Fruit fly (Drosophila melanogaster) whole organism, embryonic: ENCODE measurements around the gene CG17562.

ENCODE experiments used
- Atf-2 ChIP-seq: fragments of 200-800 bp; sonication (Bioruptor generic); optimal IDR thresholded peaks from 2 replicates; lab custom pipeline; 2016; ENCODE audit warnings: missing biosample characterization, missing genetic modification characterization
- Bgb ChIP-seq: fragments of 200-800 bp; sonication (Bioruptor generic); IDR thresholded peaks from 2 replicates; pipeline ENCODE4 v1.3.6; 2022; ENCODE audit warnings: missing biosample characterization, missing genetic modification characterization; ENCODE audit not compliant: partially characterized antibody
- CG10147 ChIP-seq: fragments of 200-800 bp; sonication (Bioruptor generic); optimal IDR thresholded peaks from 2 replicates; lab custom pipeline; 2019; ENCODE audit warnings: missing biosample characterization, mild to moderate bottlenecking, missing genetic modification characterization, moderate library complexity
- CG10267 ChIP-seq: fragments of 200-800 bp; sonication (Bioruptor generic); optimal IDR thresholded peaks from 2 replicates; lab custom pipeline; 2018; ENCODE audit warnings: missing biosample characterization, mild to moderate bottlenecking, missing genetic modification characterization, moderate library complexity
- CG11695 ChIP-seq: fragments of 200-800 bp; sonication (Bioruptor generic); IDR thresholded peaks from 3 replicates; pipeline ENCODE4 v1.3.6; 2022; ENCODE audit warnings: missing biosample characterization, missing genetic modification characterization
- CG1233 ChIP-seq: fragments of 200-800 bp; sonication (Bioruptor generic); optimal IDR thresholded peaks from 4 replicates; lab custom pipeline; 2018; ENCODE audit warnings: missing biosample characterization, mild to moderate bottlenecking, missing genetic modification characterization
- CG12659 ChIP-seq: fragments of 200-800 bp; sonication (Bioruptor generic); optimal IDR thresholded peaks from 3 replicates; lab custom pipeline; 2017; ENCODE audit warnings: mild to moderate bottlenecking, missing biosample characterization, missing genetic modification reagents, missing genetic modification characterization
- CG13775 ChIP-seq: fragments of 200-800 bp; sonication (Bioruptor generic); optimal IDR thresholded peaks from 3 replicates; lab custom pipeline; 2017; ENCODE audit warnings: missing biosample characterization, mild to moderate bottlenecking, missing genetic modification characterization
- CG14860 ChIP-seq: fragments of 200-800 bp; sonication (Bioruptor generic); IDR thresholded peaks from 3 replicates; pipeline ENCODE4 v1.3.6; 2022; ENCODE audit warnings: missing biosample characterization, missing genetic modification characterization; ENCODE audit not compliant: partially characterized antibody
- CG15011 ChIP-seq: fragments of 200-800 bp; sonication (Bioruptor generic); optimal IDR thresholded peaks from 3 replicates; lab custom pipeline; 2018; ENCODE audit warnings: missing biosample characterization, mild to moderate bottlenecking, missing genetic modification characterization
- CG1603 ChIP-seq: fragments of 200-800 bp; sonication (Bioruptor generic); optimal IDR thresholded peaks from 2 replicates; lab custom pipeline; 2019; ENCODE audit warnings: missing biosample characterization, mild to moderate bottlenecking, missing genetic modification characterization, moderate library complexity
- CG17186 ChIP-seq: fragments of 200-800 bp; sonication (Bioruptor generic); optimal IDR thresholded peaks from 3 replicates; lab custom pipeline; 2017; ENCODE audit warnings: missing biosample characterization, missing genetic modification reagents, missing genetic modification characterization
- CG2712 ChIP-seq: fragments of 200-800 bp; optimal IDR thresholded peaks from 3 replicates; lab custom pipeline; 2019; ENCODE audit warnings: missing biosample characterization, mild to moderate bottlenecking, missing genetic modification characterization, moderate library complexity
- CG34224 ChIP-seq: fragments of 200-800 bp; sonication (Bioruptor generic); IDR thresholded peaks from 3 replicates; pipeline ENCODE4 v1.3.6; 2022; ENCODE audit warnings: missing biosample characterization, missing genetic modification characterization; ENCODE audit not compliant: partially characterized antibody
- CG4328 ChIP-seq: fragments of 200-800 bp; sonication (Bioruptor generic); optimal IDR thresholded peaks from 3 replicates; lab custom pipeline; 2017; ENCODE audit warnings: missing biosample characterization, missing genetic modification reagents, missing genetic modification characterization
- CG7928 ChIP-seq: fragments of 200-800 bp; sonication (Bioruptor generic); optimal IDR thresholded peaks from 2 replicates; lab custom pipeline; 2017; ENCODE audit warnings: missing biosample characterization, mild to moderate bottlenecking, missing genetic modification characterization
- CG7963 ChIP-seq: fragments of 200-800 bp; sonication (Bioruptor generic); IDR thresholded peaks from 3 replicates; pipeline ENCODE4 v1.3.6; 2022; ENCODE audit warnings: missing biosample characterization, missing genetic modification characterization; ENCODE audit not compliant: partially characterized antibody
- CG9797 ChIP-seq: fragments of 200-800 bp; sonication (Bioruptor generic); optimal IDR thresholded peaks from 3 replicates; lab custom pipeline; 2018; ENCODE audit warnings: missing biosample characterization, mild to moderate bottlenecking, missing genetic modification characterization
- Deaf1 ChIP-seq: fragments of 200-800 bp; optimal IDR thresholded peaks from 3 replicates; lab custom pipeline; 2019; ENCODE audit warnings: missing biosample characterization, mild to moderate bottlenecking, missing genetic modification characterization, moderate library complexity
- Gsc ChIP-seq: fragments of 200-800 bp; sonication (Bioruptor generic); IDR thresholded peaks from 2 replicates; pipeline ENCODE4 v1.3.6; 2022; ENCODE audit warnings: missing biosample characterization, missing genetic modification characterization
- Meics ChIP-seq: fragments of 200-800 bp; sonication (Bioruptor generic); optimal IDR thresholded peaks from 2 replicates; lab custom pipeline; 2017; ENCODE audit warnings: missing biosample characterization, mild to moderate bottlenecking, missing genetic modification characterization
- Myb ChIP-seq: fragments of 200-800 bp; sonication (Bioruptor generic); optimal IDR thresholded peaks from 2 replicates; lab custom pipeline; 2016; ENCODE audit warnings: missing biosample characterization, missing genetic modification characterization
- Opbp ChIP-seq: fragments of 200-800 bp; sonication (Bioruptor generic); IDR thresholded peaks from 3 replicates; pipeline ENCODE4 v1.3.6; 2022; ENCODE audit warnings: missing biosample characterization, missing genetic modification characterization; ENCODE audit not compliant: partially characterized antibody
- Scr ChIP-seq: fragments of 200-800 bp; sonication (Bioruptor generic); IDR thresholded peaks from 2 replicates; pipeline ENCODE4 v1.3.6; 2022; ENCODE audit warnings: missing biosample characterization, missing genetic modification characterization; ENCODE audit not compliant: partially characterized antibody
- Sry-β ChIP-seq: fragments of 200-800 bp; sonication (Bioruptor generic); optimal IDR thresholded peaks from 2 replicates; lab custom pipeline; 2018; ENCODE audit warnings: missing biosample characterization, mild to moderate bottlenecking, missing genetic modification characterization, moderate library complexity
- Sry-δ ChIP-seq: fragments of 200-800 bp; sonication (Bioruptor generic); optimal IDR thresholded peaks from 2 replicates; lab custom pipeline; 2016; ENCODE audit warnings: missing biosample characterization, missing genetic modification characterization
- ac ChIP-seq: fragments of 200-800 bp; sonication (Bioruptor generic); optimal IDR thresholded peaks from 3 replicates; lab custom pipeline; 2017; ENCODE audit warnings: missing biosample characterization, mild to moderate bottlenecking, missing genetic modification characterization
- bab2 ChIP-seq: fragments of 200-800 bp; sonication (Bioruptor generic); optimal IDR thresholded peaks from 2 replicates; lab custom pipeline; 2016; ENCODE audit warnings: missing biosample characterization, missing genetic modification characterization
- bsh ChIP-seq, 2 experiments: fragments of 200-800 bp; sonication (Bioruptor generic); optimal IDR thresholded peaks; 2 replicates each; lab custom pipeline; 2017 to 2018; ENCODE audit warnings: mild to moderate bottlenecking in 2 of 2, missing biosample characterization in 2 of 2, missing genetic modification characterization in 2 of 2, moderate library complexity in 1 of 2
- cad ChIP-seq: fragments of >200 bp; optimal IDR thresholded peaks from 2 replicates; lab custom pipeline; 2017; ENCODE audit warnings: missing biosample characterization, missing genetic modification characterization
- croc ChIP-seq: fragments of 200-800 bp; sonication (Bioruptor generic); conservative IDR thresholded peaks from 3 replicates; pipeline ENCODE4 v1.3.6; 2022; ENCODE audit warnings: missing biosample characterization, missing genetic modification characterization
- dmrt11E ChIP-seq: fragments of 200-800 bp; sonication (Bioruptor generic); optimal IDR thresholded peaks from 3 replicates; lab custom pipeline; 2018; ENCODE audit warnings: missing biosample characterization, mild to moderate bottlenecking, missing genetic modification characterization, moderate library complexity
- fru ChIP-seq: fragments of >200 bp; optimal IDR thresholded peaks from 2 replicates; lab custom pipeline; 2017
- ftz-f1 ChIP-seq: fragments of 200-800 bp; sonication (Bioruptor generic); optimal IDR thresholded peaks from 2 replicates; lab custom pipeline; 2016; ENCODE audit warnings: missing biosample characterization, missing genetic modification characterization
- gcm ChIP-seq: fragments of 200-800 bp; sonication (Bioruptor generic); optimal IDR thresholded peaks from 2 replicates; lab custom pipeline; 2019; ENCODE audit warnings: missing biosample characterization, mild to moderate bottlenecking, missing genetic modification characterization, moderate library complexity
- gcm2 ChIP-seq: fragments of 200-800 bp; sonication (Bioruptor generic); optimal IDR thresholded peaks from 2 replicates; lab custom pipeline; 2016; ENCODE audit warnings: missing biosample characterization, missing genetic modification characterization
- jigr1 ChIP-seq: fragments of 200-800 bp; sonication (Bioruptor generic); IDR thresholded peaks from 3 replicates; pipeline ENCODE4 v1.3.6; 2022; ENCODE audit warnings: missing biosample characterization, missing genetic modification characterization
- kni ChIP-seq: fragments of 200-800 bp; sonication (Bioruptor generic); optimal IDR thresholded peaks from 3 replicates; lab custom pipeline; 2017; ENCODE audit warnings: mild to moderate bottlenecking, missing biosample characterization, missing genetic modification reagents, missing genetic modification characterization
- lilli ChIP-seq: fragments of 200-800 bp; sonication (Bioruptor generic); optimal IDR thresholded peaks from 3 replicates; lab custom pipeline; 2016; ENCODE audit warnings: missing biosample characterization, missing genetic modification characterization
- luna ChIP-seq: fragments of 200-800 bp; sonication (Bioruptor generic); optimal IDR thresholded peaks from 2 replicates; lab custom pipeline; 2016; ENCODE audit warnings: missing biosample characterization, missing genetic modification characterization
- nom ChIP-seq: fragments of 200-800 bp; sonication (Bioruptor generic); optimal IDR thresholded peaks from 2 replicates; lab custom pipeline; 2017; ENCODE audit warnings: missing biosample characterization, missing genetic modification characterization, mild to moderate bottlenecking, moderate library complexity, missing genetic modification reagents
- oc ChIP-seq: fragments of 200-800 bp; sonication (Bioruptor generic); optimal IDR thresholded peaks from 2 replicates; lab custom pipeline; 2018; ENCODE audit warnings: missing biosample characterization, mild to moderate bottlenecking, missing genetic modification characterization, moderate library complexity
- onecut ChIP-seq: fragments of 200-800 bp; sonication (Bioruptor generic); IDR thresholded peaks from 2 replicates; pipeline ENCODE4 v1.3.6; 2022; ENCODE audit warnings: missing biosample characterization, missing genetic modification characterization
- pzg ChIP-seq: fragments of 200-800 bp; sonication (Bioruptor generic); optimal IDR thresholded peaks from 3 replicates; lab custom pipeline; 2018; ENCODE audit warnings: missing biosample characterization, mild to moderate bottlenecking, missing genetic modification characterization, moderate library complexity
- sima ChIP-seq: fragments of 200-800 bp; sonication (Bioruptor generic); optimal IDR thresholded peaks from 2 replicates; lab custom pipeline; 2016; ENCODE audit warnings: missing biosample characterization, missing genetic modification characterization
- slp2 ChIP-seq: fragments of 200-800 bp; sonication (Bioruptor generic); optimal IDR thresholded peaks from 2 replicates; lab custom pipeline; 2016; ENCODE audit warnings: missing biosample characterization, missing genetic modification characterization
- sna ChIP-seq: fragments of 200-800 bp; sonication (Bioruptor generic); IDR thresholded peaks from 2 replicates; pipeline ENCODE4 v1.3.6; 2022; ENCODE audit warnings: missing biosample characterization, missing genetic modification characterization; ENCODE audit not compliant: partially characterized antibody
- sob ChIP-seq: fragments of 200-800 bp; sonication (Bioruptor generic); IDR thresholded peaks from 2 replicates; pipeline ENCODE4 v1.3.6; 2022; ENCODE audit warnings: missing biosample characterization, missing genetic modification characterization
- trh ChIP-seq: fragments of 200-800 bp; sonication (Bioruptor generic); optimal IDR thresholded peaks from 2 replicates; lab custom pipeline; 2016; ENCODE audit warnings: missing biosample characterization, missing genetic modification characterization
- ttk ChIP-seq: fragments of 200-800 bp; sonication (Bioruptor generic); IDR thresholded peaks from 2 replicates; pipeline ENCODE4 v2.1.2; 2022; ENCODE audit warnings: missing biosample characterization, missing genetic modification characterization

Gene CG17562

dm6 chr3R:16643591-16643990 lies 28.5 kb downstream of the CG17562 start, which contains the start of gene Arl6IP1 (continued):
- TF ChIP-seq luna (GFP tag; lab: Kevin White, UChicago) (no peak), oc (tag; lab: Kevin White, UChicago) (no peak), Atf-2 (GFP tag; lab: Kevin White, UChicago) (no peak), ac (GFP tag; lab: Kevin White, UChicago) (no peak), Opbp (peak; percentile 62; the same call in 2 of the 3 replicates), CG10267 (tag; lab: Kevin White, UChicago) (peak; percentile 32), Bgb (peak; percentile 61), CG1603 (tag; lab: Kevin White, UChicago) (peak; percentile 57), CG15011 (GFP tag; lab: Kevin White, UChicago) (no peak), CG7963 (0 out of 3 replicates have a peak, but pooled peaks have one; percentile 39), nom (GFP tag; lab: Kevin White, UChicago) (peak; percentile 8), gcm (GFP tag; lab: Kevin White, UChicago) (no peak), gcm2 (GFP tag; lab: Kevin White, UChicago) (no peak), slp2 (GFP tag; lab: Kevin White, UChicago) (no peak), dmrt11E (tag; lab: Kevin White, UChicago) (no peak), CG9797 (GFP tag; lab: Kevin White, UChicago) (peak; percentile 86), CG4328 (no peak), bsh (GFP tag; optimal IDR thresholded peaks at IDR 0.05; lab: Kevin White, UChicago) (no peak), CG13775 (GFP tag; lab: Kevin White, UChicago) (no peak), CG17186 (GFP tag; lab: Kevin White, UChicago) (peak; percentile 4), Deaf1 (tag; lab: Kevin White, UChicago) (no peak), CG14860 (no peak), sna (GFP tag; lab: Robert Waterston, UW) (no peak; the same call in 1 of the 2 replicates), bab2 (GFP tag; lab: Kevin White, UChicago) (no peak), fru (lab: Kevin White, UChicago) (no peak), Myb (GFP tag; lab: Kevin White, UChicago) (peak; percentile 72), kni (GFP tag; lab: Kevin White, UChicago) (no peak), onecut (peak; percentile 97), croc (GFP tag; lab: Robert Waterston, UW) (no peak), Meics (GFP tag; lab: Kevin White, UChicago) (no peak), Sry-δ (GFP tag; lab: Kevin White, UChicago) (peak; percentile 62), Gsc (GFP tag; lab: Robert Waterston, UW) (no peak), CG11695 (GFP tag; lab: Robert Waterston, UW) (no peak), pzg (peak; percentile 84), CG1233 (GFP tag; lab: Kevin White, UChicago) (no peak), CG12659 (GFP tag; lab: Kevin White, UChicago) (peak; percentile 32), cad (GFP tag; lab: Kevin White, UChicago) (no peak), ttk (GFP tag; lab: Robert Waterston, UW) (no peak), ftz-f1 (GFP tag; lab: Kevin White, UChicago) (no peak), sima (GFP tag; lab: Kevin White, UChicago) (no peak), CG2712 (tag; lab: Kevin White, UChicago) (no peak), jigr1 (GFP tag; lab: Robert Waterston, UW) (no peak), sob (GFP tag; lab: Robert Waterston, UW) (0 out of 2 replicates have a peak, but pooled peaks have one; percentile 26), Scr (peak; percentile 56), lilli (no peak), CG7928 (GFP tag; lab: Kevin White, UChicago) (no peak), Sry-β (GFP tag; lab: Kevin White, UChicago) (no peak), trh (GFP tag; lab: Kevin White, UChicago) (no peak), CG10147 (GFP tag; lab: Kevin White, UChicago) (no peak), CG34224 (GFP tag; lab: Robert Waterston, UW) (peak; percentile 66; the same call in 2 of the 3 replicates)
